Fruit fly (Drosophila melanogaster) whole organism, prepupa: ENCODE results near the gene CG5171.
A peak's percentile ranks its signal among the peaks of the same experiment; 100 is the strongest.

Experiments used
- CG10631 ChIP-seq: fragments of 200-800 bp; sonication (Bioruptor generic); optimal IDR thresholded peaks from 2 replicates; lab custom pipeline; 2016; ENCODE audit warnings: missing biosample characterization, missing genetic modification characterization
- CG10669 ChIP-seq: fragments of 200-800 bp; sonication (Bioruptor generic); optimal IDR thresholded peaks from 3 replicates; lab custom pipeline; 2018; ENCODE audit warnings: missing biosample characterization, mild to moderate bottlenecking, missing genetic modification characterization, moderate library complexity
- CG11762 ChIP-seq: fragments of 200-800 bp; sonication (Bioruptor generic); optimal IDR thresholded peaks from 3 replicates; lab custom pipeline; 2016; ENCODE audit warnings: missing biosample characterization, missing genetic modification characterization; ENCODE audit not compliant: insufficient read depth
- CG11902 ChIP-seq: fragments of 200-800 bp; sonication (Bioruptor generic); optimal IDR thresholded peaks from 3 replicates; lab custom pipeline; 2016; ENCODE audit warnings: missing biosample characterization, missing genetic modification characterization
- CG15336 ChIP-seq: fragments of 200-800 bp; sonication (Bioruptor generic); IDR thresholded peaks from 2 replicates; pipeline ENCODE4 v1.3.6; 2022; ENCODE audit warnings: missing biosample characterization, missing genetic modification characterization
- CG16779 ChIP-seq: fragments of 200-800 bp; sonication (Bioruptor generic); optimal IDR thresholded peaks from 3 replicates; lab custom pipeline; 2017; ENCODE audit warnings: missing biosample characterization, mild to moderate bottlenecking, missing genetic modification characterization
- CG3032 ChIP-seq: fragments of 200-800 bp; optimal IDR thresholded peaks from 2 replicates; lab custom pipeline; 2019; ENCODE audit warnings: missing biosample characterization, mild to moderate bottlenecking, missing genetic modification characterization, moderate library complexity
- CG31627 ChIP-seq: fragments of 200-800 bp; sonication (Bioruptor generic); optimal IDR thresholded peaks from 3 replicates; lab custom pipeline; 2016; ENCODE audit warnings: missing biosample characterization, missing genetic modification characterization
- CG32006 ChIP-seq: fragments of 200-800 bp; sonication (Bioruptor generic); optimal IDR thresholded peaks from 3 replicates; lab custom pipeline; 2017; ENCODE audit warnings: missing biosample characterization, mild to moderate bottlenecking, missing genetic modification characterization
- CG34406 ChIP-seq: fragments of 200-800 bp; sonication (Bioruptor generic); optimal IDR thresholded peaks from 3 replicates; lab custom pipeline; 2016; ENCODE audit warnings: missing biosample characterization, missing genetic modification characterization
- CG3919 ChIP-seq: fragments of 200-800 bp; sonication (Bioruptor generic); optimal IDR thresholded peaks from 3 replicates; lab custom pipeline; 2016; ENCODE audit warnings: missing biosample characterization, missing genetic modification characterization
- CG6163 ChIP-seq: fragments of 200-800 bp; sonication (Bioruptor generic); IDR thresholded peaks from 3 replicates; pipeline ENCODE4 v1.3.6; 2022; ENCODE audit warnings: missing biosample characterization, missing genetic modification characterization
- CG6276 ChIP-seq: fragments of 200-800 bp; sonication (Bioruptor generic); optimal IDR thresholded peaks from 2 replicates; lab custom pipeline; 2017; ENCODE audit warnings: missing biosample characterization, mild to moderate bottlenecking, missing genetic modification characterization
- CG6792 ChIP-seq: fragments of 200-800 bp; sonication (Bioruptor generic); optimal IDR thresholded peaks from 3 replicates; lab custom pipeline; 2016; ENCODE audit warnings: missing biosample characterization, missing genetic modification characterization
- CG6808 ChIP-seq: fragments of 200-800 bp; sonication (Bioruptor generic); optimal IDR thresholded peaks from 3 replicates; lab custom pipeline; 2017; ENCODE audit warnings: missing biosample characterization, missing genetic modification characterization, mild to moderate bottlenecking, moderate library complexity, missing genetic modification reagents
- CG6854 ChIP-seq: fragments of 200-800 bp; sonication (Bioruptor generic); optimal IDR thresholded peaks from 2 replicates; lab custom pipeline; 2017; ENCODE audit warnings: missing biosample characterization, mild to moderate bottlenecking, missing genetic modification characterization
- CG7368 ChIP-seq: fragments of 200-800 bp; sonication (Bioruptor generic); optimal IDR thresholded peaks from 3 replicates; lab custom pipeline; 2016; ENCODE audit warnings: missing biosample characterization, missing genetic modification characterization
- CG8319 ChIP-seq: fragments of 200-800 bp; sonication (Bioruptor generic); optimal IDR thresholded peaks from 3 replicates; lab custom pipeline; 2016; ENCODE audit warnings: missing biosample characterization, missing genetic modification characterization
- CG9139 ChIP-seq: fragments of 200-800 bp; sonication (Bioruptor generic); optimal IDR thresholded peaks from 3 replicates; lab custom pipeline; 2017; ENCODE audit warnings: missing biosample characterization, mild to moderate bottlenecking, missing genetic modification characterization
- Eip75B ChIP-seq: fragments of 200-800 bp; sonication (Bioruptor generic); optimal IDR thresholded peaks from 3 replicates; lab custom pipeline; 2016; ENCODE audit warnings: missing biosample characterization, missing genetic modification characterization
- Eip78C ChIP-seq: fragments of 200-800 bp; sonication (Bioruptor generic); peaks from one replicate; lab custom pipeline; 2016; ENCODE audit warnings: missing biosample characterization, missing genetic modification characterization
- Eip93F ChIP-seq: fragments of 200-800 bp; sonication (Bioruptor generic); optimal IDR thresholded peaks from 2 replicates; lab custom pipeline; 2016; ENCODE audit warnings: missing biosample characterization, mild to moderate bottlenecking, missing genetic modification characterization
- Ets21C ChIP-seq: fragments of 200-800 bp; sonication (Bioruptor generic); optimal IDR thresholded peaks from 3 replicates; lab custom pipeline; 2016; ENCODE audit warnings: missing biosample characterization, missing genetic modification characterization
- Ets96B ChIP-seq: fragments of 200-800 bp; optimal IDR thresholded peaks from 2 replicates; lab custom pipeline; 2019; ENCODE audit warnings: missing biosample characterization, mild to moderate bottlenecking, missing genetic modification characterization, moderate library complexity
- Gug ChIP-seq: fragments of 200-800 bp; sonication (Bioruptor generic); IDR thresholded peaks from 2 replicates; pipeline ENCODE4 v1.3.6; 2022; ENCODE audit warnings: missing biosample characterization, missing genetic modification characterization
- Hr38 ChIP-seq: sonication (Bioruptor generic); optimal IDR thresholded peaks from 2 replicates; lab custom pipeline; 2016; ENCODE audit warnings: missing biosample characterization, missing genetic modification characterization
- Hr39 ChIP-seq: fragments of 200-800 bp; sonication (Bioruptor generic); optimal IDR thresholded peaks from 2 replicates; lab custom pipeline; 2016; ENCODE audit warnings: missing biosample characterization, missing genetic modification characterization
- Hr4 ChIP-seq: fragments of 200-800 bp; sonication (Bioruptor generic); optimal IDR thresholded peaks from 3 replicates; lab custom pipeline; 2016; ENCODE audit warnings: missing biosample characterization, missing genetic modification characterization
- Lpt ChIP-seq: fragments of 200-800 bp; sonication (Bioruptor generic); optimal IDR thresholded peaks from 3 replicates; lab custom pipeline; 2016; ENCODE audit warnings: missing biosample characterization, missing genetic modification characterization
- Met ChIP-seq: fragments of 200-800 bp; sonication (Bioruptor generic); optimal IDR thresholded peaks from 3 replicates; lab custom pipeline; 2016; ENCODE audit warnings: missing biosample characterization, missing genetic modification characterization
- Smox ChIP-seq: fragments of 200-800 bp; sonication (Bioruptor generic); optimal IDR thresholded peaks from 3 replicates; lab custom pipeline; 2016; ENCODE audit warnings: missing biosample characterization, missing genetic modification characterization
- Sox102F ChIP-seq: fragments of 200-800 bp; sonication (Bioruptor generic); optimal IDR thresholded peaks from 2 replicates; lab custom pipeline; 2016; ENCODE audit warnings: missing biosample characterization, mild to moderate bottlenecking, missing genetic modification characterization
- Sox14 ChIP-seq: fragments of 200-800 bp; sonication (Bioruptor generic); optimal IDR thresholded peaks from 3 replicates; lab custom pipeline; 2016; ENCODE audit warnings: missing biosample characterization, missing genetic modification characterization
- achi ChIP-seq: fragments of 200-800 bp; sonication (Bioruptor generic); optimal IDR thresholded peaks from 3 replicates; lab custom pipeline; 2016; ENCODE audit warnings: missing biosample characterization, missing genetic modification characterization
- acj6 ChIP-seq: fragments of 200-800 bp; sonication (Bioruptor generic); optimal IDR thresholded peaks from 3 replicates; lab custom pipeline; 2016; ENCODE audit warnings: missing biosample characterization, missing genetic modification characterization
- cyc ChIP-seq: fragments of 200-800 bp; sonication (Bioruptor generic); optimal IDR thresholded peaks from 3 replicates; lab custom pipeline; 2016; ENCODE audit warnings: missing biosample characterization, missing genetic modification characterization
- dac ChIP-seq: fragments of 200-800 bp; sonication (Bioruptor generic); optimal IDR thresholded peaks from 2 replicates; lab custom pipeline; 2017; ENCODE audit warnings: missing biosample characterization, mild to moderate bottlenecking, missing genetic modification characterization
- dsx ChIP-seq: fragments of 200-800 bp; optimal IDR thresholded peaks from 3 replicates; lab custom pipeline; 2019; ENCODE audit warnings: missing biosample characterization, mild to moderate bottlenecking, missing genetic modification characterization, moderate library complexity; ENCODE audit not compliant: poor library complexity, severe bottlenecking
- eg ChIP-seq: fragments of 200-800 bp; sonication (Bioruptor generic); IDR thresholded peaks from 3 replicates; pipeline ENCODE4 v1.3.6; 2022; ENCODE audit warnings: missing biosample characterization, missing genetic modification characterization
- esn ChIP-seq: fragments of 200-800 bp; sonication (Bioruptor generic); optimal IDR thresholded peaks from 2 replicates; lab custom pipeline; 2016; ENCODE audit warnings: missing biosample characterization, mild to moderate bottlenecking, missing genetic modification characterization, moderate library complexity
- fd59A ChIP-seq: fragments of 200-800 bp; sonication (Bioruptor generic); optimal IDR thresholded peaks from 2 replicates; lab custom pipeline; 2017; ENCODE audit warnings: missing biosample characterization, mild to moderate bottlenecking, missing genetic modification characterization, missing genetic modification reagents
- fkh ChIP-seq: fragments of 200-800 bp; sonication (Bioruptor generic); optimal IDR thresholded peaks from 3 replicates; lab custom pipeline; 2017; ENCODE audit warnings: missing biosample characterization, mild to moderate bottlenecking, missing genetic modification characterization, moderate library complexity
- spab ChIP-seq: fragments of 200-800 bp; sonication (Bioruptor generic); optimal IDR thresholded peaks from 2 replicates; lab custom pipeline; 2017; ENCODE audit warnings: missing biosample characterization, mild to moderate bottlenecking, missing genetic modification characterization, missing genetic modification reagents
- ss ChIP-seq, 2 experiments: fragments of 200-800 bp; sonication (Bioruptor generic); optimal IDR thresholded peaks; 2 replicates in 1 of 2; 3 replicates in 1 of 2; lab custom pipeline; 2017 to 2018; ENCODE audit warnings: mild to moderate bottlenecking in 2 of 2, missing biosample characterization in 2 of 2, missing genetic modification characterization in 2 of 2, moderate library complexity in 1 of 2
- topi ChIP-seq: fragments of 200-800 bp; sonication (Bioruptor generic); optimal IDR thresholded peaks from 3 replicates; lab custom pipeline; 2016; ENCODE audit warnings: missing biosample characterization, missing genetic modification characterization

CG5171 gene

DNA sequence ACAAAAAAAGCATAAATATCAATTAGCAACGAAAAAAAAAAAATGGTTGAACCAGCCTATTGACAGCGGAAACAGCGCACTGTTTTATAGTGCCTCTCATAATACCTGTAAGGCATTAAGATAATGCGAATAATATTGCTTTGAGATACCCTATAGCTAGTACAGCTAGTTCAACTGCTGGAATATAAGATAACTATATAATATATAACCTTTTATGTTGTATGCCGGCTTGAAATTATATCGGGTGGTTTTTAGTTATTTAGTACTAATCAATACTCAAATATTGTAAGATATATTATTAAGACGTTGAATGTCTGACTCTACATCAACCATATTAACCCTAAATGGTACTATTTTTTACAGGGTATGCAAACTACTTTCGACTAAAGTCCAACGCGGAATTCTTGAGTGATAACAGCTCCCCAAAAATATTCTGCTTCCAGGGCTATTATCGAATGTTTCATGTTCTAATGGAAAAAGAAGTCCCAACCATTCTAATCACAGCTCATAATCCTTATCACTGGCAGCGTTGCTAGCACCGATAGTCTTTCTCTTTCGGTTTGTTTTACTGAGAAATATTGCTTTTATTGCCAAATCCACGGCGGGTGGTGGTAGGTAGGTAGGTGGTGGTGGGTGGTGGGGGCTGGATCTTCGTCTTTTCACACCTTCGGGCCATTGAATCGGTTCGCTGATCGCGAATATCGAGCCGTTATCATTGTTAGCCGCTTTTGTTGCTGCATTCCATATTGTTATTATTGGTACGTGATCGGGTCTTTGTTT is 33.0 kb downstream of the CG5171 start (continued):
- peak; percentile 61 for TF ChIP-seq CG15336 (GFP tag; lab: Robert Waterston, UW)
- TF ChIP-seq esn (GFP tag; lab: Kevin White, UChicago): peak; percentile 21
- no peak for TF ChIP-seq CG6276 (GFP tag; lab: Kevin White, UChicago)
- no peak for TF ChIP-seq CG7368 (GFP tag; lab: Kevin White, UChicago)
- peak; percentile 15 for TF ChIP-seq achi (GFP tag; lab: Kevin White, UChicago)
- no peak for TF ChIP-seq Lpt (GFP tag; lab: Kevin White, UChicago)
- no peak for TF ChIP-seq CG11902
- no peak for TF ChIP-seq Hr38 (GFP tag; lab: Kevin White, UChicago)
- TF ChIP-seq CG16779 (tag; lab: Kevin White, UChicago): no peak
- TF ChIP-seq CG10631 (GFP tag; lab: Kevin White, UChicago): peak; percentile 18
- no peak for TF ChIP-seq Hr39 (GFP tag; lab: Kevin White, UChicago)
- TF ChIP-seq fd59A (GFP tag; lab: Kevin White, UChicago): no peak
- peak; percentile 11 for TF ChIP-seq Eip75B (GFP tag; lab: Kevin White, UChicago)
- TF ChIP-seq CG31627: no peak
- TF ChIP-seq CG6854: no peak
- peak; percentile 48 for TF ChIP-seq Ets96B
- TF ChIP-seq CG8319 (GFP tag; lab: Kevin White, UChicago): no peak
- TF ChIP-seq CG6792 (GFP tag; lab: Kevin White, UChicago): no peak
- no peak for TF ChIP-seq ss (GFP tag; optimal IDR thresholded peaks at IDR 0.05; lab: Kevin White, UChicago)
- no peak for TF ChIP-seq CG9139 (GFP tag; lab: Kevin White, UChicago)
- TF ChIP-seq CG6163 (GFP tag; lab: Robert Waterston, UW): no peak

DNA sequence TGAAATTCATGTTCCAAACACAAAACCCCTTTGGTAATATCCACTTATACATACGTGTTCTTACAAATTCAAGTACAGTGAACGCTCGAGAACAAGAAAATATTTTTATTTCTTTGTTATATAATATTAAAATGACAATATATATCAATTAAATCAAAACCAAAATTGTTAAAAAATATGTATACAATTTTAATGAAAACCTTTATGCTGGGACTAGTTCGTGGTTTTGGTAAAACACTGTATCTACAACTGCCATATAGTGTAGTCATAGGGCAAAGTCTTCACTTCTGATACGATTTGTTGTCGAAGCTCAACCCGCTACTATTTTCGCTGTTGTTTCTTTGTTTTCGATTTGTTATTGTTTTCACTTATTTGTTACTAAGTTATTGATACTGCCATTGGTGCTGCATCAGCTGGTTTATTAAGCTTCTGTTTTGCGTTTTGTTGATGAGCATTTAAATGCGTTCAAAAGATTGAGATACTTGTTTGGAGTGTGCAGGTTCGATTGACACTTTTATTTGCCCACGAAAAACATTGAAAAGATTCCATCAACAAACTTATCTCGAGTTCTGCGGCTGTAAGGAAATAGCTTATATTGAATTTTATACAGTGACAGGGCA is 33.7 kb downstream of the CG5171 start:
- TF ChIP-seq eg (GFP tag; lab: Robert Waterston, UW) (peak; percentile 60; the same call in 2 of the 3 replicates), acj6 (GFP tag; lab: Kevin White, UChicago) (no peak), CG10631 (GFP tag; lab: Kevin White, UChicago) (peak; percentile 21), CG6854 (peak; percentile 36), ss (GFP tag; optimal IDR thresholded peaks at IDR 0.05; lab: Kevin White, UChicago) (peak; percentile 12 to 57), Ets21C (GFP tag; lab: Kevin White, UChicago) (no peak), dsx (GFP tag; lab: Kevin White, UChicago) (peak; percentile 32), Sox102F (GFP tag; lab: Kevin White, UChicago) (peak; percentile 23), spab (peak; percentile 5), CG10669 (peak; percentile 11), achi (GFP tag; lab: Kevin White, UChicago) (peak; percentile 28), Met (GFP tag; lab: Kevin White, UChicago) (peak; percentile 30), dac (GFP tag; lab: Kevin White, UChicago) (no peak), CG16779 (tag; lab: Kevin White, UChicago) (peak; percentile 54), Smox (no peak), Hr38 (GFP tag; lab: Kevin White, UChicago) (no peak), topi (GFP tag; lab: Kevin White, UChicago) (peak; percentile 18), CG11762 (GFP tag; lab: Kevin White, UChicago) (peak; percentile 14), Sox14 (peak; percentile 44), CG34406 (peak; percentile 36), CG32006 (GFP tag; lab: Kevin White, UChicago) (peak; percentile 23), CG3919 (GFP tag; lab: Kevin White, UChicago) (no peak), CG6808 (peak; percentile 40), CG8319 (GFP tag; lab: Kevin White, UChicago) (no peak), cyc (GFP tag; lab: Kevin White, UChicago) (peak; percentile 20), Gug (GFP tag; lab: Robert Waterston, UW) (peak; percentile 24; the same call in 1 of the 2 replicates), Hr4 (GFP tag; lab: Kevin White, UChicago) (peak; percentile 14), CG6276 (GFP tag; lab: Kevin White, UChicago) (peak; percentile 58), CG3032 (tag; lab: Kevin White, UChicago) (no peak), Ets96B (peak; percentile 35), CG11902 (no peak), Eip78C (peak; percentile 77), CG7368 (GFP tag; lab: Kevin White, UChicago) (peak; percentile 6), fkh (GFP tag; lab: Kevin White, UChicago) (no peak), Eip93F (GFP tag; lab: Kevin White, UChicago) (no peak), Hr39 (GFP tag; lab: Kevin White, UChicago) (no peak)
